Worm (Caenorhabditis elegans): ENCODE measurements around the gene C07A4.3.

Gene C07A4.3

DNA sequence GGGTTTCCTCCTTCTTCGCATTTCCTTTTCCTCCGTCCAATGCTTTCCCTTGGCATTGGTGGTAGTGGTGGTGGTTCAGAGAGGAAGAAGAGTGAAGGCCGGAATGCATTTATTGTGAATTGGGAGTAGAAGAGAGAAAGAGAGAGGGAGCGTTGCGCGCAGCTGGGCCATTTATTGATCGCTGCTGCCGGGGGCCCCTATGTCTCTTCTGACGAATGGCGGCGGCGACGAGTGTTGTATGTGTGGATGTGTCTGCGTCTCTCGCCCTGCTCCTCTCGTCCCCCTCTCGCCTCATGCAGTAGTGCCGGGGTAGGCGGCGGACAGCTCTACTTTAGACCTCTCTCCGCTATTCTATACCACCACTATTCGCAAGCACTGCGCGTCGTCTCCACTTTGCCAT, 28.2 kb upstream of the C07A4.3 start, which contains the start of gene unc-115:
TSS of gene unc-115 (plus strand) at position 301 of the 400 bp plus-strand sequence.
- TF ChIP-seq fkh-10 (GFP tag; optimal IDR thresholded peaks at IDR 0.05) (no peak), elt-2 (tag; optimal IDR thresholded peaks at IDR 0.05) (peak; percentile 56), mml-1 (tag; optimal IDR thresholded peaks at IDR 0.05) (no peak), mdl-1 (tag; optimal IDR thresholded peaks at IDR 0.05) (peak; percentile 74), nhr-23 (tag; optimal IDR thresholded peaks at IDR 0.05) (peak; percentile 66), R02D3.7 (tag; optimal IDR thresholded peaks at IDR 0.05) (peak; percentile 67), unc-62 (GFP tag; optimal IDR thresholded peaks at IDR 0.05) (peak; percentile 1), snpc-4 (tag; optimal IDR thresholded peaks at IDR 0.05) (peak; percentile 52), pqm-1 (tag; optimal IDR thresholded peaks at IDR 0.05) (no peak), zag-1 (tag; optimal IDR thresholded peaks at IDR 0.05) (peak; percentile 59), fkh-2 (tag; optimal IDR thresholded peaks at IDR 0.05) (no peak), fos-1 (tag; optimal IDR thresholded peaks at IDR 0.05) (no peak), nhr-12 (tag; optimal IDR thresholded peaks at IDR 0.05) (no peak), lsy-12 (tag; optimal IDR thresholded peaks at IDR 0.05) (peak; percentile 91), hmg-11 (tag; optimal IDR thresholded peaks at IDR 0.05) (peak; percentile 95), nhr-43 (tag; optimal IDR thresholded peaks at IDR 0.05; ENCODE audit: poor library complexity, severe bottlenecking) (peak; percentile 63), aly-2 (tag; optimal IDR thresholded peaks at IDR 0.05) (no peak), nhr-11 (tag; optimal IDR thresholded peaks at IDR 0.05) (peak; percentile 38), unc-39 (tag; optimal IDR thresholded peaks at IDR 0.05) (no peak), nhr-77 (tag; optimal IDR thresholded peaks at IDR 0.05) (no peak), ztf-4 (tag; optimal IDR thresholded peaks at IDR 0.05) (no peak), ztf-11 (tag; optimal IDR thresholded peaks at IDR 0.05) (no peak), jun-1 (tag; optimal IDR thresholded peaks at IDR 0.05) (peak; percentile 74), nhr-76 (tag; optimal IDR thresholded peaks at IDR 0.05) (no peak), ama-1 (optimal IDR thresholded peaks at IDR 0.05) (no peak), eor-1 (tag; optimal IDR thresholded peaks at IDR 0.05) (no peak), elt-1 (tag; optimal IDR thresholded peaks at IDR 0.05) (no peak), ceh-9 (tag; optimal IDR thresholded peaks at IDR 0.05) (no peak), ceh-82 (tag; optimal IDR thresholded peaks at IDR 0.05) (peak; percentile 71), ZK546.5 (tag; optimal IDR thresholded peaks at IDR 0.05) (no peak), pha-4 (tag; optimal IDR thresholded peaks at IDR 0.05) (peak; percentile 81), sea-2 (GFP tag; optimal IDR thresholded peaks at IDR 0.05) (no peak), nhr-237 (tag; optimal IDR thresholded peaks at IDR 0.05) (no peak), nhr-28 (tag; optimal IDR thresholded peaks at IDR 0.05) (no peak), ceh-16 (tag; optimal IDR thresholded peaks at IDR 0.05) (no peak), lin-39 (tag; optimal IDR thresholded peaks at IDR 0.05) (peak; percentile 93), daf-12 (tag; optimal IDR thresholded peaks at IDR 0.05) (no peak), egl-27 (tag; optimal IDR thresholded peaks at IDR 0.05) (peak; percentile 71), egl-5 (tag; optimal IDR thresholded peaks at IDR 0.05) (peak; percentile 58), skn-1 (tag; optimal IDR thresholded peaks at IDR 0.05) (peak; percentile 54), lin-15B (tag; optimal IDR thresholded peaks at IDR 0.05) (peak; percentile 35), elt-3 (tag; optimal IDR thresholded peaks at IDR 0.05) (no peak), nfya-1 (tag; optimal IDR thresholded peaks at IDR 0.05; ENCODE audit: insufficient read depth) (peak; percentile 95), tbx-2 (tag; optimal IDR thresholded peaks at IDR 0.05) (peak; percentile 87), nhr-67 (tag; optimal IDR thresholded peaks at IDR 0.05) (no peak), nhr-25 (tag; optimal IDR thresholded peaks at IDR 0.05) (peak; percentile 62), ceh-28 (tag; optimal IDR thresholded peaks at IDR 0.05) (peak; percentile 90)

DNA sequence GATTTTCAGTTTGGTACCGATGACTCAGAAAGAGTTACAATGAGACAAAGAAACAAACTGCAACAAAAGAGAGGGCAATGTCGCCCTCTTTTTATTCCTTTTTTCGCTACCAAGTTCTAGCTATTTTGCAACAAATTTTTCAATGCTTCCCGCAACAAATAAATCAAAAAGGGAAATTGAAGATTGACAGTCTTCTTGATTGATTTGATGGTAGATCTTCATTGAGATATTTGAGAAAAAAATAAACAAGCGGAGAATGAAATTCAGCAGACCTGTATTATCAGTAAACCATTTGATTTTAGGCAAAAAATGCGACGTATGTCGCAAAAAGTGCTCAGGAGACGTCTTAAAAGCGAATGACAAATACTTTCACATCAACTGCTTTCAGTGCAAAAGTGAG, 27.5 kb upstream of the C07A4.3 start:
- TF ChIP-seq nhr-25 (tag; optimal IDR thresholded peaks at IDR 0.05), result peak; percentile 54
- TF ChIP-seq jun-1 (tag; optimal IDR thresholded peaks at IDR 0.05), result no peak
- TF ChIP-seq unc-62 (GFP tag; optimal IDR thresholded peaks at IDR 0.05), result peak; percentile 92

Measured in whole organism, L3 larva.